Fruit fly (Drosophila melanogaster): Measurements from ENCODE around the gene MSBP.

The MSBP gene

DNA sequence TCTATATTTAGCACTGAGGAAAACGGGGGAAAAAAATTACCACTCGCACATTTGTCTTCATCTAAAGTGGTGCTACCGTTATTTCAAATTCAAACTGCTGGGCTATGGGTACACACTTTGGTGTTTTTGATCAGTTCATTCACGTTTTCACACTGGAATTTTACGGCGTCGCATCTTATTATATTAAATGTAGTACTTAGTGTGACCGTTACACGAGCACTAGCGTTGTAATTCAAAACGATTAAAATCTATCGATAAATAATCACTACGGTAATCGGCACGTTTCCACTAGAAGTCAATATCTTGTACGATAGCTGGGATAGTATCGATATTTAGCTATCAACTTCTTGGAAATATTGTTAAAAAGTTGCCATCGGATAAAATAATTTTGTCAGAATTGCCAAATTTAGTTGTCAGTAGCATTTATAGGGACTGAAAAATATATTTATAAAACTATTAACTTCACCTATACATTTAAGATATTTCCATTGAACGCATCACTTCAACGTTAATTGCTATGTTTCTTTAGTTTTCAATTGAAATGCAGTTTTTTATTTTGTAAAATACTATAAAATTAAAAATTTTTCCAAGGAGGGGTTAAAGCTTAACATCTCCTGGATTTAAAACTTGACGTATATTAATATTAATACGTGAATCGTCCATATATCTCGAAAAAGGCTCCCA lies 32.2 kb downstream of the MSBP start, which contains the start of the genes CG46440 and Myb:
Gene CG46440, minus strand, starts transcription at position 223 of the 684 bp plus-strand sequence.
Gene Myb, minus strand, starts transcription at position 223 of the 684 bp plus-strand sequence.
- no peak for TF ChIP-seq ttk (optimal IDR thresholded peaks at IDR 0.05)
- no peak for TF ChIP-seq h (optimal IDR thresholded peaks at IDR 0.05)
- TF ChIP-seq Myc (optimal IDR thresholded peaks at IDR 0.05), result no peak
- no peak for TF ChIP-seq Sin3A (optimal IDR thresholded peaks at IDR 0.05)
- TF ChIP-seq psq (optimal IDR thresholded peaks at IDR 0.05), result no peak
- TF ChIP-seq insv (optimal IDR thresholded peaks at IDR 0.05), result no peak

DNA sequence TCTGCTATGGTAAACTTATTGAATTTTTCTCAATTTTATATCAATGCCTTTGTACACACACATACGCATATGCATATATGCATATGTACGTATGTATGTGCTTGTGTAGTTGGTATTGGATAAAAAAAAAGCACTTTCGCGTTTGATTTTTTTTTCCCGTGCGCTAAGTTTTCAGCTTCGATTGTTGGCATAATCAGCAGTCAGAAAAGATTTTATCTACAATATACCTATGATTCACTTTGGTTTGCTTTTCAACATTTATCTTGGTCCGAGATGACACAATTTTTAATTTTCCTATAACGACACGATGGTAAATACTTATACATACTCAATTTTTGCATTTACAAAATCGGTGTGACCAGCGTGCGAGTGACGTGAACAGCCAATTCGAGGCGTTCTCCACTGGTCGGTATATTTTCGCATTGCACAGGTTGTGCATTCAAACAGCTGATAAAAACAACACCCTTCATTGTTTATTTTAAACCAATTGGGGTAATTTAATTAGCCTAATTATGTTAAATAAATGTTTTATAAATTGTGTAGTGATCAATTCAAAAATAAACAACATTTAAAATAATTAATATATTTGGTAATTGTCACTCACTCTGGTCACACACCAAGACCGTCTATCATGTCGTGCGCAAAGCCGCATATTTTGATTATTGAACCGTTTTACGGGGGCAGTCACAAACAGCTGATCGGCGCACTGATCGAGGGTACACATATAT lies 36.9 kb downstream of the MSBP start, which contains the start of the genes UBL3 and CG15914:
Gene UBL3, minus strand, starts transcription at position 361 of the 728 bp plus-strand sequence.
Gene CG15914, plus strand, starts transcription at position 607 of the 728 bp plus-strand sequence.
- TF ChIP-seq ttk (optimal IDR thresholded peaks at IDR 0.05), result no peak
- no peak for TF ChIP-seq h (optimal IDR thresholded peaks at IDR 0.05)
- TF ChIP-seq psq (optimal IDR thresholded peaks at IDR 0.05), result no peak

DNA sequence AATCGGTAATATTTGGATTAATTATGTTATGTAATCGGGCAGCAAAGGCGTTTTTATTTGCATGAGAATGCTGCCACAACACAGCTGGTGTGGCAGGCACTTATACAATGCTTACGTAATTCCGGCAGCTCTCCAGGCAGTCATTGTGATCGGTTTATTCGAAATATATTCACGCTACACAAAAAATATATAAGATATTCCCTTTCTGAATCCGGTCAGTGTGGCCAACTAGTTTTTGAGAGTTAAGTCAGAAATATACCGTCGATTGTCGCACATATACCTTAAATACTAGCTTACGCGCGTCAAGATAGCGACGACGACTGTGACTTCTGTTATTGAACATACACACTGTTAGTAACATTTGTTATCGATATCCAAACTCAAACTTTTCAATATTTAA lies 40.9 kb downstream of the MSBP start, which contains the start of gene sun:
Gene sun, minus strand, starts transcription at position 238 of the 400 bp plus-strand sequence.
- TF ChIP-seq h (optimal IDR thresholded peaks at IDR 0.05), result no peak
- TF ChIP-seq insv (optimal IDR thresholded peaks at IDR 0.05), result no peak
- no peak for TF ChIP-seq ttk (optimal IDR thresholded peaks at IDR 0.05)
- TF ChIP-seq Sin3A (optimal IDR thresholded peaks at IDR 0.05), result no peak
- TF ChIP-seq psq (optimal IDR thresholded peaks at IDR 0.05), result no peak
- TF ChIP-seq Myc (optimal IDR thresholded peaks at IDR 0.05), result no peak

DNA sequence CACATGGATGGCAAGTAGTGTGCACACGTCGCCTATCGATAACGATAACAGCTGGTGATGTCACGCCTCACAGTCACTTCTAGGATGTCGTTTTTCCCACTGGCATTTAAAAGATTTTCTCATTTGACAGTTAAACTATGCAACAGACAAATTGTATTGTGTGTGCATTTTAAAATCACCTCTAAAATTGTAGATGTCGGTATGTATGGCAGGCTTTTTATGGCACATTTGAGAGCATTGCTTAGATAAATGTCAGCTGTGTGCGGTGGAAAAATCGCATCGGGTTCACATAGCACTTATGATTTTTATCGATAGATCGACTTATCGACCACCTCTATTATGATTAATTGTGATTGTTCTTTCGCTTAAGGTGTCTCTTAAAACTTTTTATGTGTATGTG lies 45.8 kb downstream of the MSBP start, which contains the start of the genes ArgRS and CG8578:
Gene ArgRS, minus strand, starts transcription at position 7 of the 400 bp plus-strand sequence.
Gene CG8578, plus strand, starts transcription at position 338 of the 400 bp plus-strand sequence.
- TF ChIP-seq ttk (optimal IDR thresholded peaks at IDR 0.05), result no peak
- no peak for TF ChIP-seq insv (optimal IDR thresholded peaks at IDR 0.05)
- TF ChIP-seq Myc (optimal IDR thresholded peaks at IDR 0.05), result no peak
- no peak for TF ChIP-seq psq (optimal IDR thresholded peaks at IDR 0.05)
- TF ChIP-seq Sin3A (optimal IDR thresholded peaks at IDR 0.05), result no peak
- no peak for TF ChIP-seq h (optimal IDR thresholded peaks at IDR 0.05)

DNA sequence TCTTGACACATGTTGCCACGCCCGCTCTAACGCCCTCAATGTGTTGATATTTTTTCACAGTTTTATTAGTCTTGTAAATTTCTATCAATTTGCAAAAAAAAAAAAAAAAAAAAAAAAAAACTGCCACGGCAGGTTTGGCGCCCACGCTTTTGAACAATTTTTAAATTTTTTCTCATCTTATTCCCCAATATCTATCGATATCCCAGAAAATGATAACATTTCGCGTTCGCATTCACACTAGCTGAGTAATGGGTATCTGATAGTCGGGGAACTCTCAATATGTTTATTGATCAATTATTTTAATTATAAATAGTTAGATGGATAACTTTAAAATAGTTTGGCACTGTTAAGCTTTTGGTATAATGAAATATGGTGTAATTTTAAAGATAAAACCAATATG lies 48.6 kb downstream of the MSBP start:
- TF ChIP-seq insv (optimal IDR thresholded peaks at IDR 0.05) (no peak), h (optimal IDR thresholded peaks at IDR 0.05) (no peak), psq (optimal IDR thresholded peaks at IDR 0.05) (no peak)

DNA sequence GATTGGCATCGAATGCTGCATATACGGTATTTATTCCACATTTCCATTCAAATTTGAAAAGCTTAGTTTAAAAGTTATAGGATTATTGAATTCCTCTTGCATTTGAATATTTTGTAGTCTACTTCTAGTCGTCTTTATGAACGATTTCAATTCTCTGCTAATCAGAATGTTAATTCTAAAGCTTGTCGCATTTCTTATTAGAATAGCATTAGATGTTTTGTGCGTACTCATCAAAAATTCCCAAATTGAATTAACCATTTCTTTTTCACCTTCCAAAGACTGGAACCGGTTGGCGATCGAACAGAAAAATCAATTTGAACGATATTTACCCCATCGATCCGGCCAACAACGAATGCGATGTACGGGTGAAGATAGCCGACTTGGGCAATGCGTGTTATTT lies 49.9 kb downstream of the MSBP start:
- no peak for TF ChIP-seq Sin3A (optimal IDR thresholded peaks at IDR 0.05)
- TF ChIP-seq psq (optimal IDR thresholded peaks at IDR 0.05), result no peak
- TF ChIP-seq h (optimal IDR thresholded peaks at IDR 0.05), result no peak
- no peak for TF ChIP-seq ttk (optimal IDR thresholded peaks at IDR 0.05)
- no peak for TF ChIP-seq Myc (optimal IDR thresholded peaks at IDR 0.05)
- no peak for TF ChIP-seq insv (optimal IDR thresholded peaks at IDR 0.05)
